Worm (Caenorhabditis elegans) whole organism, late embryonic: ENCODE results near the gene tag-250.

ENCODE experiments used
- che-1 ChIP-seq: sonication (generic microtip); optimal IDR thresholded peaks from 2 replicates; lab custom pipeline; 2016; ENCODE audit warnings: mild to moderate bottlenecking, missing genetic modification characterization, missing compliant biosample characterization
- odd-2 ChIP-seq: sonication (generic microtip); optimal IDR thresholded peaks from 2 replicates; lab custom pipeline; 2017; ENCODE audit warnings: antibody characterized with exemption, mild to moderate bottlenecking, missing genetic modification characterization, missing compliant biosample characterization

DNA sequence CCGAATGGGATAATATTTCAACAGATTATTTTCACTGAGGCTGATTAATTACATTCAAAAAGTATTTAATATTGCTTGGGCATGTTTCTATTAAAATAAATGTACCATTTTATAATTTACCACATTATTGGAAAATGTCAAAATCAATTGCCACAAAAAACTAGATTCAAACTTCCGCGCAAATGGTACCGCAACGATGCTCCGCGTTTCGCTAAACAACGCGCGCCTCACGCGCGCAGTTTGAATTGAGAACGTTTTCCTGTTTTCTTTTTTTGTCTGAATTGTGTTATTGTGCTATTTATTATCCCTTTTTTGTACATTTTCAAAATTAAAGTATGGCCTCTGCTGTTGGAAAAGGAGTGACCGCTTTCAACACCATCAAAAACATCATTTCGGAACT is 16.1 kb upstream of the tag-250 start, which contains the start of gene C29E4.12:
- no peak for TF ChIP-seq odd-2 (tag; lab: Kevin White, UChicago)
- no peak for TF ChIP-seq che-1
